Worm (Caenorhabditis elegans) whole organism, midembryonic: ENCODE data around the gene nhr-226.
"Not testable (repeated sequence)": the region's sequence is repeated elsewhere in the genome, so short reads cannot be mapped to it uniquely, and the experiment has no call there.

Experiments
- T22C8.4 ChIP-seq: fragments of 200-800 bp; sonication (Bioruptor generic); IDR thresholded peaks from 2 replicates; pipeline ENCODE4 v1.3.6; 2022; ENCODE audit warnings: missing genetic modification characterization, missing compliant biosample characterization
- cog-1 ChIP-seq: sonication (generic microtip); optimal IDR thresholded peaks from 2 replicates; lab custom pipeline; 2016; ENCODE audit warnings: missing genetic modification characterization, missing compliant biosample characterization
- flt-1 ChIP-seq: fragments of 200-800 bp; sonication (Bioruptor generic); IDR thresholded peaks from 2 replicates; pipeline ENCODE4 v1.3.6; 2022; ENCODE audit warnings: missing genetic modification characterization, missing compliant biosample characterization
- klf-2 ChIP-seq: fragments of 200-800 bp; sonication (Bioruptor generic); conservative IDR thresholded peaks from 2 replicates; pipeline ENCODE4 v1.3.6; 2022; ENCODE audit warnings: missing genetic modification reagents, missing genetic modification characterization, missing compliant biosample characterization
- med-1 ChIP-seq: sonication (generic microtip); optimal IDR thresholded peaks from 2 replicates; lab custom pipeline; 2017; ENCODE audit warnings: missing genetic modification characterization, mild to moderate bottlenecking, missing compliant biosample characterization, antibody characterized with exemption, missing genetic modification reagents; ENCODE audit not compliant: insufficient read depth
- ref-1 ChIP-seq: fragments of 200-800 bp; sonication (Bioruptor generic); conservative IDR thresholded peaks from 2 replicates; pipeline ENCODE4 v1.3.6; 2022; ENCODE audit warnings: missing genetic modification reagents, missing genetic modification characterization, missing compliant biosample characterization
- tab-1 ChIP-seq: fragments of 200-800 bp; sonication (Bioruptor generic); IDR thresholded peaks from 2 replicates; pipeline ENCODE4 v1.3.6; 2022; ENCODE audit warnings: missing genetic modification characterization, missing compliant biosample characterization
- ztf-23 ChIP-seq: fragments of 200-800 bp; sonication (Bioruptor generic); IDR thresholded peaks from 2 replicates; pipeline ENCODE4 v1.3.6; 2022; ENCODE audit warnings: missing genetic modification reagents, missing genetic modification characterization, missing compliant biosample characterization
- ztf-29 ChIP-seq: fragments of 200-800 bp; sonication (Bioruptor generic); IDR thresholded peaks from 2 replicates; pipeline ENCODE4 v1.3.6; 2022; ENCODE audit warnings: missing genetic modification reagents, missing genetic modification characterization, missing compliant biosample characterization

The nhr-226 gene

DNA sequence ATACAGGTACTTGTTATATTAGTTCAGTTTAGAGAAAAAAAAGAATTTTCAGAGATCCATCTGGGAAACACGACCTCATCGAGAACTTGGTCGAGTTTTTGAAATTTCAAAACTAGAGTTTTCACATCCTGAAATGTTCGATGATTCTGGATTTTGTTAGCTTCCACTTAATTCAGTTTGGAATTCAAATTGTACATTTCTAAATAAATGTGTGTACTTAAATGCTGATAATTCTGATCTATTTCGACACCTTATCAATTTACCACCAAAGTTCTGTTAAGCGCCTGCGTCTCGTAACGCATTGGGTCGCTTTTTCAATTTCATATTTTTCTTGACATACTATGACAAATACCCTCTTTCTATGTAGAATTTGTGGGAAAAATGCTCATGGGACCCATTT is at the start of gene nhr-226:
TSS of gene nhr-226 (plus strand) at position 301 of the 400 bp plus-strand sequence.
- TF ChIP-seq ref-1 (GFP tag; lab: Robert Waterston, UW) (no peak), T22C8.4 (no peak), tab-1 (GFP tag; lab: Robert Waterston, UW) (no peak)

DNA sequence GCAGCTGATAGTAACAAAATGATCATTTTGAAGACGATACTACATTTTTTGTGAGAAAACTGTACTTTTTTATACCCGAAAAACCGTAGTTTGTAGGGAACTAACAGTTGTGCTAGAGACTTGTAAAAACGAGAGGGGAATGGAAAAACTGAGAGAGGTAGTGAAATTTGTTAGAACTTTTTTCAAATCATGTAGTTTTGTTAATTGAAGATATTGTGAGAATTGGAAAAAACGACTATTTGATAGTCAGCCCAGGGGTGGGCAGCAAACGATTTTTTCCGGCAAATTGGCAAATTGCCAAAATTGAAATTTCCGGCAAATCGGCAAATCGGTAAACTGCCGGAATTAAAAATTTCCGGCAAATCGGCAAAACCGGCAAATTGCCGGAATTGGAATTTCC is 45.4 kb upstream of the nhr-226 start, which contains the start of gene cyp-33C6:
TSS of gene cyp-33C6 (minus strand) at position 101 of the 400 bp plus-strand sequence.
- TF ChIP-seq ztf-29 (GFP tag; lab: Robert Waterston, UW): no peak
- no peak for TF ChIP-seq ztf-23

DNA sequence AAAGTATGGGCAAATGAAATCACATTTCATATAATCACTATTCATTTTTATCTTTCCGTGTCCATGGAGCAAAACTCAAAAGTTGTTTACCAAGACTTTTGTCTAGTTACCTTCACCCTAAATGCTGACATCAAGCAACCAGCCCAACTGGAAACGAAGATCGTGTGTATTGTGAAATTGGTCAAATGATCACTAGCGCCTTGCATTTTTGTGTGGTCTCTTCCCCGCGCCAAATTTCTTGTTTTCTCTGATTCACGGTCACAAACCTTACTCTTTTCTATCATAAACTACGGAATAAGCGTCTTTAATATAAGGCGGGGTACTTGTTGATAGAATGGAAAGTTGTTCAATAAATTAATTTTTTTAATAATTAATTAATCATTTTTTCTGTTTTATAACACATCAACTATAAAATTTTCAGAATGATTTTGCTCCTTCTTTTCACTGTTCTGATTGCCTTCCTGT is 44.5 kb upstream of the nhr-226 start, which contains the start of gene cyp-33C7:
TSS of gene cyp-33C7 (plus strand) at position 415 of the 465 bp plus-strand sequence.
- TF ChIP-seq ztf-23 (no peak), ztf-29 (GFP tag; lab: Robert Waterston, UW) (no peak), flt-1 (no peak)

DNA sequence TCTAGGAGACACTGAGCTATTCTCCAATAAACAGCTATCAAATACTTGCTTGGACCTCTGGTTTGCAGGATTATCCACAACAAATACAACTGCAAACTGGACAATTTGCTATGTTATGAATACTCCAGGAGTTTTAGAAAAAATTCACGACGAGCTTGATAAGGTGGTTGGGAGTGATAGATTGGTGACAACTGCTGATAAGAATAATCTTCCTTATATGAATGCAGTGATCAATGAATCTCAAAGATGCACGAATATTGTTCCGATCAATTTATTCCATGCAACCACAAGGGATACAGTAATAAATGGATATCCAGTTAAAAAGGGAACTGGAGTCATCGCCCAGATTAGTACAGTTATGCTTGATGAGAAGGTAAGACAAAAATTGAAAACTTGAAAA is 42.9 kb upstream of the nhr-226 start:
- no peak for TF ChIP-seq T22C8.4
- no peak for TF ChIP-seq klf-2 (GFP tag; lab: Robert Waterston, UW)
- no peak for TF ChIP-seq ref-1 (GFP tag; lab: Robert Waterston, UW)
- TF ChIP-seq ztf-29 (GFP tag; lab: Robert Waterston, UW): no peak
- TF ChIP-seq med-1: no peak
- no peak for TF ChIP-seq ztf-23
- TF ChIP-seq flt-1: no peak
- TF ChIP-seq tab-1 (GFP tag; lab: Robert Waterston, UW): no peak

DNA sequence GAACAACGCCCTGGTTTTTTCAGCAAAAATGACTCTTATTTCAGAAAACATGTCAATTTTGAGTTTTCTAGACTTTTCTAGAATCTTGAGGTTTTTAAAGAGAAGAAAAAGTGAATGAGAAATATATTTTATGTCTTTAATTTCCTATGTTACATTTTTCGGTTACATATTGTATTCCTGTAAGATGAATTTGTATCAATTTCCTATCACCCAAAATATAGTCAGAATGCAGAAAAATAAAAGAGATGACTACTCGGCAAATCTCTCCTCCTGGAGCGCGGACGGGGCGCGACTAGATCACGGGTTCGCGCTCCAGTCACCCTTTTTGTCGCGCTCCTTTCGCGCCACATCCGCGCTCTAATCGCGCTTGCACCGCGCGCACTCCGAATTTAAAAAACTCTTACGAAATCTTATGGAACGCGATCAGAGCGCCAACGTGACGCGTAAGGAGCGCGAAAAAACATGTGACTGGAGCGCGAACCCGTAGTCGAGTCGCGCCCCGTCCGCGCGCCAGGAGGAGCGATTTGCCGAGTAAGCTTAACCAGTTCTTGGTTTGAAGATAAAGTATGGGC is 40.0 kb upstream of the nhr-226 start, which contains the start of gene str-253:
TSS of gene str-253 (minus strand) at position 51 of the 572 bp plus-strand sequence.
- TF ChIP-seq klf-2 (GFP tag; lab: Robert Waterston, UW) (no peak), ztf-23 (no peak), ref-1 (GFP tag; lab: Robert Waterston, UW) (no peak), flt-1 (no peak), med-1 (no peak), tab-1 (GFP tag; lab: Robert Waterston, UW) (no peak), ztf-29 (GFP tag; lab: Robert Waterston, UW) (no peak), T22C8.4 (no peak), cog-1 (tag; lab: Kevin White, UChicago) (no peak)

DNA sequence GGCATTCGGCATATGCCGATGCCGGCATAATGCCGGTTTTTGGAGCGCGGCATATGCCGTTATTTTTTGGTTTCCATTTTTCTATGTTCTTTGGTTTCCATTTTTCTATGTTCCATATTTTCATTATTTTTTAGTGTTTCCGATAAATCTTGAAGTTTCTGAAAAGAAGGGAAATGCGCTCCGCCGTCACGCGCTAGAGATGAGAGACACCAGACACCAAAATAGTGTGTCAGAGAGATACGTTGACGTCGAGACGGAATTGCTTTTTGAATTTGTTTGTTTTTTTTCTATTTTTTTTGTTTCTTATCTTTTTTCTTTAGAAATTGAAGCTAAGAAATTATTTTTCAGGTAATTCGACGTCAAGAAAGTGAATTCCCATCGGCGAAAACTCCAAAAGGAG is 39.5 kb upstream of the nhr-226 start, which contains the start of gene F41B5.1:
TSS of gene F41B5.1 (plus strand) at position 343 of the 400 bp plus-strand sequence.
- not testable (repeated sequence) for TF ChIP-seq klf-2 (GFP tag; lab: Robert Waterston, UW); ztf-23; cog-1 (tag; lab: Kevin White, UChicago)

DNA sequence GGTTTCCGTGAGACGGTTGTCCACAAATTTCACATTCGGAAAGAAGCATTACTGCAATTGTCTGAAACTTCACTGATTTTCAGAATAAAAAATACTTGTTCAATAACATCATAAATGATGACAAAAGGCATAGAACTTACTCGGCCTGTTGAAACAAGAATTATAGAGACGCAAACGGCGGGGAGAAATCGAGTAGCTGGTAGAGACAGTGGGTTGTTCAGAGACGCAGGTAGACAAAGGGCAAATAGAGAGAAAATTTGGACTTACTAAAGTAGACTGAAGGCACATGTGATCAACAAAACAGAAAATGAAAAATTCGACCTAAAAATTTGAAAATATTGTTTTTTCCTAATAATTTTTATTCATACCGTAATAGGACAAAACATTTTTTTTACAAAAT is 34.9 kb upstream of the nhr-226 start, which contains the start of gene nhr-182:
TSS of gene nhr-182 (minus strand) at position 178 of the 400 bp plus-strand sequence.
- TF ChIP-seq ztf-23: no peak
- TF ChIP-seq tab-1 (GFP tag; lab: Robert Waterston, UW): no peak
- TF ChIP-seq flt-1: no peak
- TF ChIP-seq T22C8.4: no peak
- no peak for TF ChIP-seq klf-2 (GFP tag; lab: Robert Waterston, UW)
- no peak for TF ChIP-seq ztf-29 (GFP tag; lab: Robert Waterston, UW)
- no peak for TF ChIP-seq med-1
- TF ChIP-seq cog-1 (tag; lab: Kevin White, UChicago): no peak
- TF ChIP-seq ref-1 (GFP tag; lab: Robert Waterston, UW): no peak

DNA sequence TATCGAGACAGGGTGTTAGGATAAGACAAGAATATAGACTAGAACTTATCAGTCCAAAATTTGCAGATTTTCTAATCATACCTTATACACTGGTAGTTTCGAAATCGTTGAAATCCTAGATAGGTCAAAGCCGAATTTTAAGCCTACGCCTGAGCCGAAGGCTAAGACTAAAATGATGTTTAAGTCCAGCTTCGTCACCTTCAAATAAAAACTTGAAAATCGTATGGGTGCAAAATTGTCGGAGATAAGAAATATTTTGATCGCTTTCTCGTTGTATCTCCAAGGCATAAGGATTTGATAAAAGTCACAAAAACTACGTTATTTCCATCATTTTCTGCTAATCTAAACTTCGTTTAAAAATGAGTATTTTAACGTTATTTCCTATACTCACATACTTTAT is 34.0 kb upstream of the nhr-226 start, which contains the start of gene F41B5.12:
TSS of gene F41B5.12 (plus strand) at position 301 of the 400 bp plus-strand sequence.
- TF ChIP-seq klf-2 (GFP tag; lab: Robert Waterston, UW) (no peak), med-1 (no peak), ztf-29 (GFP tag; lab: Robert Waterston, UW) (no peak), flt-1 (no peak), T22C8.4 (no peak), cog-1 (tag; lab: Kevin White, UChicago) (no peak), ref-1 (GFP tag; lab: Robert Waterston, UW) (no peak), ztf-23 (no peak), tab-1 (GFP tag; lab: Robert Waterston, UW) (no peak)

DNA sequence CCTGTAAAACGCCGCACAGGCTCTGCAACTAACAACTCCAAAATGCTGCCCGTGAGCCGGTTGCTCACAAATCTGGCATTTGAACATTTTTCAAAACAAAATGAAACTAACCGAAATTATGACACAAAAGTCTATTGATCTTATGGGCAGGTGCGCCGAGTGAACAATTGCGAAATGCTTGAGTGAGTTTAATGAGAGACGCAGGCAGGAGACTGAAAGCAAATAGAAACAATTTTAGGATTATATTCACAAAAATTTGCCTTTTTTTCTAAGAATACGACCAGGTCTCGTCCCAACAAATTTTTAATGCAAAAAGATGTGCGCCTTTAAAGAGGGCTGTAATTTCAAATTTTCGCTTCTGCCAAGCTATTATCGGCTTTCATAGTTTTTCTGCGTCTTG is 30.2 kb upstream of the nhr-226 start, which contains the start of gene nhr-183:
TSS of gene nhr-183 (minus strand) at position 180 of the 400 bp plus-strand sequence.
- TF ChIP-seq cog-1 (tag; lab: Kevin White, UChicago) (no peak), tab-1 (GFP tag; lab: Robert Waterston, UW) (no peak), ztf-23 (no peak), ztf-29 (GFP tag; lab: Robert Waterston, UW) (no peak), ref-1 (GFP tag; lab: Robert Waterston, UW) (no peak)

DNA sequence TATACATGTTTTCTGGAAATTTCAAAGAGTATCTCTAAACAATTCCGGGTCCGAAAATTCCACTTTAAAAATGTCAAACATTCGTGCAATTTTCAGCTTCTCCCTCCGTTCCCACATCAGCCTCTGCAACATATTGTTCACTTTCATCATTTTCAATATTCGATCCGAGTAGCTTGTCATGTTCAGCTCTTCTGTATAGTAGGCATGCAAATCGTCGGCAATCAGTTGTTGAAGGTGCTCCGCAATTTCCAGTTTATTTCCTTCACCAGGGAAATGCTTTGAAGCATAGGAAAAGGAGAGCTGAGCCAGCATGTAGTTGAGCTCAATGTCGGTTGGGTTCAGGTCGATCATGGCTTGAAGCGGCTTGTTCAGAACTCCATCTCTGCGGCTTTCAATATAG is 29.8 kb upstream of the nhr-226 start:
- TF ChIP-seq ztf-23 (no peak), T22C8.4 (no peak), tab-1 (GFP tag; lab: Robert Waterston, UW) (no peak), klf-2 (GFP tag; lab: Robert Waterston, UW) (no peak), med-1 (no peak), ztf-29 (GFP tag; lab: Robert Waterston, UW) (no peak), ref-1 (GFP tag; lab: Robert Waterston, UW) (no peak), flt-1 (no peak), cog-1 (tag; lab: Kevin White, UChicago) (no peak)

DNA sequence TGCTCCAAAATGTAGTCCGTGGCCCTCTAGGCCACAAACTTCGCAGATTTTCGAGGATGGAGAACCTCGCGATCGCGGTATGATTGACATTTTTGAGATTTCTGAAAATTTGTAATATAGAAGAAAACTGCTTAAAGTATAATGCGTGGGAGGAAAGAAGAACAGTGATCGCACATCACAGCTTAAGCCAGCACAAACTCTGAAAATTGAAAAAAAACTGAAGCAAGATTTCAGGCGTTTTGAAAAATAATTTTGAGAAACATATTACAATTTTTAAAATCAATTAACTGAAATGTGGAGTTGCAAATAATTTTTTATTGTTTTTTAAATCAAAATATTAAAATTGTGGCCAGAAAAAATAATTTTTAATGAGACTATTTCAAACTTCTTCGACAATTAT is 27.7 kb upstream of the nhr-226 start, which contains the start of gene nhr-275:
TSS of gene nhr-275 (minus strand) at position 101 of the 400 bp plus-strand sequence.
- no peak for TF ChIP-seq tab-1 (GFP tag; lab: Robert Waterston, UW)
- no peak for TF ChIP-seq med-1
- no peak for TF ChIP-seq T22C8.4
- no peak for TF ChIP-seq cog-1 (tag; lab: Kevin White, UChicago)
- TF ChIP-seq ztf-23: no peak
- no peak for TF ChIP-seq ztf-29 (GFP tag; lab: Robert Waterston, UW)
- TF ChIP-seq klf-2 (GFP tag; lab: Robert Waterston, UW): no peak
- TF ChIP-seq ref-1 (GFP tag; lab: Robert Waterston, UW): no peak
